Worm (Caenorhabditis elegans) whole organism, late embryonic: ENCODE measurements around the gene gldi-8.
A peak's percentile ranks its signal among the peaks of the same experiment; 100 is the strongest.

Experiments used
- Y22D7AL.16 ChIP-seq: sonication (generic microtip); optimal IDR thresholded peaks from 2 replicates; lab custom pipeline; 2016; ENCODE audit warnings: missing genetic modification characterization, missing compliant biosample characterization
- ceh-9 ChIP-seq: sonication (generic microtip); optimal IDR thresholded peaks from 2 replicates; lab custom pipeline; 2016; ENCODE audit warnings: mild to moderate bottlenecking, missing genetic modification characterization, inconsistent platforms, missing compliant biosample characterization
- hlh-13 ChIP-seq: fragments of 200-800 bp; sonication (Bioruptor generic); optimal IDR thresholded peaks from 2 replicates; lab custom pipeline; 2018; ENCODE audit warnings: mild to moderate bottlenecking, missing genetic modification characterization, missing compliant biosample characterization
- nhr-11 ChIP-seq: fragments of 150-350 bp; optimal IDR thresholded peaks from 2 replicates; lab custom pipeline; 2014; ENCODE audit warnings: missing biosample characterization, missing genetic modification characterization
- pha-4 ChIP-seq: fragments of 150-350 bp; optimal IDR thresholded peaks from 2 replicates; lab custom pipeline; 2018; ENCODE audit warnings: missing biosample characterization, missing genetic modification reagents, missing genetic modification characterization
- pqm-1 ChIP-seq: sonication (generic microtip); optimal IDR thresholded peaks from 2 replicates; lab custom pipeline; 2016; ENCODE audit warnings: missing genetic modification characterization, missing compliant biosample characterization
- pros-1 ChIP-seq: fragments of 150-350 bp; optimal IDR thresholded peaks from 2 replicates; lab custom pipeline; 2014; ENCODE audit warnings: missing biosample characterization, missing genetic modification reagents, missing genetic modification characterization
- unc-42 ChIP-seq: sonication (generic microtip); optimal IDR thresholded peaks from 2 replicates; lab custom pipeline; 2016; ENCODE audit warnings: missing genotype, missing genetic modification characterization, missing compliant biosample characterization

DNA sequence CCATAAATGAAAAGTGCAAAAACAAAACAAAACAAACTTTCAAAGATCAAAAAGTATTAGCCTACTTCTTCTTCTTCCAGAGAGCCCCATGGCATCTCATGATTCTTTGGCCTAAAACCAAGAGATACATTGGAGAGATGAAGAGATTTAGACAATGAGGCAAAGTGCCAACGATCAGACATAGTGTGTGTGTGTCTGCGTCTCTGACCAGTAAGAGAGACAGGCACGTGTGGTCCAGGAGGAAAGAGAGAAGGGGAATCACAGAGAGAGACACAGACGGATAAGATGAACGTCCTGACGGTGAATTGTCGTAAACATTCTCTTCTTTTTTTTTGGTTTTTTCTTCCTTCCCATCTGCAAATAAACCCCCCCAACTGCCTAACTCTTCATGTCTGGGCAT is 16.1 kb downstream of the gldi-8 start:
- TF ChIP-seq pqm-1 (tag; lab: Kevin White, UChicago) (peak; percentile 27), hlh-13 (GFP tag; lab: Kevin White, UChicago) (no peak), pha-4 (tag; lab: Kevin White, UChicago) (no peak), unc-42 (tag; lab: Kevin White, UChicago) (peak; percentile 38), pros-1 (tag; lab: Kevin White, UChicago) (no peak), ceh-9 (tag; lab: Kevin White, UChicago) (no peak), Y22D7AL.16 (tag; lab: Kevin White, UChicago) (no peak), nhr-11 (tag; lab: Kevin White, UChicago) (no peak)
